Worm (Caenorhabditis elegans) whole organism, L4 larva: ENCODE data around the gene mcd-1.

Experiments
- F10B5.3 ChIP-seq: sonication (generic microtip); optimal IDR thresholded peaks from 2 replicates; lab custom pipeline; 2016; ENCODE audit warnings: mild to moderate bottlenecking, missing genetic modification characterization, missing compliant biosample characterization
- F37D6.2 ChIP-seq: sonication (generic microtip); optimal IDR thresholded peaks from 2 replicates; lab custom pipeline; 2016; ENCODE audit warnings: mild to moderate bottlenecking, missing genetic modification characterization, missing compliant biosample characterization
- F49E8.2 ChIP-seq: sonication (generic microtip); optimal IDR thresholded peaks from 2 replicates; lab custom pipeline; 2016; ENCODE audit warnings: missing compliant biosample characterization, mild to moderate bottlenecking, missing genetic modification characterization, borderline replicate concordance
- T26A8.4 ChIP-seq: fragments of 200-800 bp; sonication (Bioruptor generic); IDR thresholded peaks from 2 replicates; pipeline ENCODE4 v1.3.6; 2022; ENCODE audit warnings: missing genetic modification characterization, missing compliant biosample characterization
- ZK337.2 ChIP-seq: fragments of 200-800 bp; sonication (Bioruptor generic); IDR thresholded peaks from 2 replicates; pipeline ENCODE4 v1.3.6; 2022; ENCODE audit warnings: missing genetic modification reagents, missing genetic modification characterization, missing compliant biosample characterization
- ZK546.5 ChIP-seq, 2 experiments: sonication (generic microtip); optimal IDR thresholded peaks; 2 replicates each; lab custom pipeline; 2017; ENCODE audit warnings: missing biosample characterization in 2 of 2, missing genetic modification characterization in 2 of 2
- aly-2 ChIP-seq: sonication (generic microtip); optimal IDR thresholded peaks from 2 replicates; lab custom pipeline; 2018; ENCODE audit warnings: missing biosample characterization, missing genetic modification characterization
- ama-1 ChIP-seq: fragments of 150-350 bp; optimal IDR thresholded peaks from 2 replicates; lab custom pipeline; 2014; ENCODE audit warnings: inconsistent platforms, mixed read lengths
- arid-1 ChIP-seq: fragments of 200-800 bp; sonication (Bioruptor generic); conservative IDR thresholded peaks from 2 replicates; pipeline ENCODE4 v1.3.6; 2022; ENCODE audit warnings: missing genetic modification reagents, missing genetic modification characterization, missing compliant biosample characterization
- ceh-32 ChIP-seq: sonication (generic microtip); optimal IDR thresholded peaks from 2 replicates; lab custom pipeline; 2016; ENCODE audit warnings: mild to moderate bottlenecking, missing genetic modification characterization, missing compliant biosample characterization; ENCODE audit not compliant: poor library complexity
- ceh-82 ChIP-seq: sonication (generic microtip); optimal IDR thresholded peaks from 2 replicates; lab custom pipeline; 2017; ENCODE audit warnings: missing biosample characterization, missing genetic modification characterization
- ces-1 ChIP-seq: fragments of 150-350 bp; sonication (generic microtip); optimal IDR thresholded peaks from 4 replicates; lab custom pipeline; 2014; ENCODE audit warnings: missing biosample characterization, missing genetic modification reagents, missing genetic modification characterization
- daf-12 ChIP-seq: fragments of 150-350 bp; optimal IDR thresholded peaks from 2 replicates; lab custom pipeline; 2014; ENCODE audit warnings: missing biosample characterization, missing genetic modification reagents, missing genetic modification characterization
- daf-19 ChIP-seq: fragments of 200-800 bp; sonication (Bioruptor generic); conservative IDR thresholded peaks from 2 replicates; pipeline ENCODE4 v1.3.6; 2022; ENCODE audit warnings: missing genetic modification characterization, missing compliant biosample characterization
- daf-8 ChIP-seq: fragments of 200-800 bp; sonication (Bioruptor generic); IDR thresholded peaks from 2 replicates; pipeline ENCODE4 v1.3.6; 2022; ENCODE audit warnings: missing genetic modification characterization, missing compliant biosample characterization
- dmd-8 ChIP-seq: fragments of 200-800 bp; sonication (Bioruptor generic); IDR thresholded peaks from 2 replicates; pipeline ENCODE4 v1.3.6; 2022; ENCODE audit warnings: missing genetic modification characterization, missing compliant biosample characterization
- dmd-9 ChIP-seq: fragments of 200-800 bp; sonication (Bioruptor generic); IDR thresholded peaks from 2 replicates; pipeline ENCODE4 v1.3.6; 2022; ENCODE audit warnings: missing genetic modification reagents, missing genetic modification characterization, missing compliant biosample characterization
- dpl-1 ChIP-seq: fragments of 150-350 bp; optimal IDR thresholded peaks from 2 replicates; lab custom pipeline; 2014; ENCODE audit warnings: missing biosample characterization, missing genetic modification reagents, missing genetic modification characterization
- duxl-1 ChIP-seq: sonication (generic microtip); optimal IDR thresholded peaks from 2 replicates; lab custom pipeline; 2016; ENCODE audit warnings: mild to moderate bottlenecking, missing genetic modification characterization, moderate library complexity, missing compliant biosample characterization; ENCODE audit not compliant: poor library complexity
- fkh-10 ChIP-seq: fragments of 150-350 bp; optimal IDR thresholded peaks from 2 replicates; lab custom pipeline; 2014; ENCODE audit warnings: missing biosample characterization, missing genetic modification reagents, missing genetic modification characterization
- fos-1 ChIP-seq: fragments of 150-350 bp; optimal IDR thresholded peaks from 2 replicates; lab custom pipeline; 2014; ENCODE audit warnings: missing biosample characterization, missing genetic modification characterization
- hlh-11 ChIP-seq: fragments of 200-800 bp; sonication (Bioruptor generic); optimal IDR thresholded peaks from 2 replicates; lab custom pipeline; 2018; ENCODE audit warnings: mild to moderate bottlenecking, missing genetic modification characterization, missing compliant biosample characterization
- hmg-1.1 ChIP-seq: fragments of 200-800 bp; sonication (Bioruptor generic); IDR thresholded peaks from 2 replicates; pipeline ENCODE4 v1.3.6; 2022; ENCODE audit warnings: missing genetic modification reagents, missing genetic modification characterization, missing compliant biosample characterization
- jun-1 ChIP-seq: fragments of 150-350 bp; optimal IDR thresholded peaks from 2 replicates; lab custom pipeline; 2014; ENCODE audit warnings: missing biosample characterization, missing genetic modification reagents, missing genetic modification characterization
- lim-7 ChIP-seq: fragments of 200-800 bp; sonication (Bioruptor generic); IDR thresholded peaks from 2 replicates; pipeline ENCODE4 v1.3.6; 2022; ENCODE audit warnings: missing genetic modification characterization, missing compliant biosample characterization
- lin-1 ChIP-seq: fragments of 200-800 bp; sonication (Bioruptor generic); IDR thresholded peaks from 2 replicates; pipeline ENCODE4 v1.3.6; 2022; ENCODE audit warnings: missing genetic modification reagents, missing genetic modification characterization, missing compliant biosample characterization
- lin-29 ChIP-seq: fragments of 200-800 bp; sonication (Bioruptor generic); IDR thresholded peaks from 2 replicates; pipeline ENCODE4 v1.3.6; 2022; ENCODE audit warnings: missing genetic modification reagents, missing genetic modification characterization, missing compliant biosample characterization
- lsy-2 ChIP-seq, 2 experiments: fragments of 150-350 bp in 1 of 2; sonication (generic microtip) in 1 of 2; optimal IDR thresholded peaks; 2 replicates each; lab custom pipeline; 2014 to 2017; ENCODE audit warnings: missing biosample characterization in 2 of 2, missing genetic modification characterization in 2 of 2
- madf-5 ChIP-seq, 2 experiments: fragments of 200-800 bp; sonication (Bioruptor generic); IDR thresholded peaks; 2 replicates each; pipeline ENCODE4 v1.3.6; 2022; ENCODE audit warnings: missing compliant biosample characterization in 2 of 2, missing genetic modification characterization in 2 of 2
- mes-2 ChIP-seq: sonication (generic microtip); optimal IDR thresholded peaks from 2 replicates; lab custom pipeline; 2016; ENCODE audit warnings: missing genotype, mild to moderate bottlenecking, missing genetic modification characterization, missing compliant biosample characterization; ENCODE audit not compliant: poor library complexity, severe bottlenecking
- mxl-3 ChIP-seq: fragments of 200-800 bp; sonication (Bioruptor generic); optimal IDR thresholded peaks from 2 replicates; lab custom pipeline; 2018; ENCODE audit warnings: mild to moderate bottlenecking, missing genetic modification characterization, missing compliant biosample characterization
- nhr-10 ChIP-seq: fragments of 150-350 bp; optimal IDR thresholded peaks from 2 replicates; lab custom pipeline; 2014; ENCODE audit warnings: missing biosample characterization, missing genetic modification characterization
- nhr-11 ChIP-seq: fragments of 150-350 bp; optimal IDR thresholded peaks from 2 replicates; lab custom pipeline; 2014; ENCODE audit warnings: missing biosample characterization, missing genetic modification characterization
- nhr-28 ChIP-seq: fragments of 150-350 bp; optimal IDR thresholded peaks from 2 replicates; lab custom pipeline; 2014; ENCODE audit warnings: missing biosample characterization, missing genetic modification characterization
- nhr-41 ChIP-seq: fragments of 200-800 bp; sonication (Bioruptor generic); IDR thresholded peaks from 2 replicates; pipeline ENCODE4 v1.3.6; 2022; ENCODE audit warnings: missing genetic modification reagents, missing genetic modification characterization, missing compliant biosample characterization
- nhr-48 ChIP-seq: sonication (generic microtip); optimal IDR thresholded peaks from 2 replicates; lab custom pipeline; 2016; ENCODE audit warnings: mild to moderate bottlenecking, missing genetic modification characterization, missing compliant biosample characterization
- nhr-76 ChIP-seq: fragments of 150-350 bp; optimal IDR thresholded peaks from 2 replicates; lab custom pipeline; 2014; ENCODE audit warnings: missing biosample characterization, missing genetic modification characterization
- pha-4 ChIP-seq, 2 experiments: fragments of 150-350 bp in 1 of 2; fragments of 200-800 bp in 1 of 2; sonication (Bioruptor generic) in 1 of 2; IDR thresholded peaks in 1 of 2; optimal IDR thresholded peaks in 1 of 2; 2 replicates each; pipeline versions ENCODE4 v1.3.6 to Lab custom; 2014 to 2022; ENCODE audit warnings: missing genetic modification characterization in 2 of 2, missing genetic modification reagents in 2 of 2, missing biosample characterization in 1 of 2, missing compliant biosample characterization in 1 of 2
- php-3 ChIP-seq: fragments of 200-800 bp; sonication (Bioruptor generic); IDR thresholded peaks from 2 replicates; pipeline ENCODE4 v1.3.6; 2022; ENCODE audit warnings: missing genetic modification reagents, missing genetic modification characterization, missing compliant biosample characterization
- pqm-1 ChIP-seq: sonication (generic microtip); optimal IDR thresholded peaks from 2 replicates; lab custom pipeline; 2017; ENCODE audit warnings: missing biosample characterization, missing genetic modification characterization
- sdz-12 ChIP-seq: fragments of 200-800 bp; sonication (Bioruptor generic); optimal IDR thresholded peaks from 2 replicates; lab custom pipeline; 2018; ENCODE audit warnings: mild to moderate bottlenecking, missing genetic modification characterization, missing compliant biosample characterization
- set-16 ChIP-seq: fragments of 200-800 bp; sonication (Bioruptor generic); IDR thresholded peaks from 2 replicates; pipeline ENCODE4 v1.3.6; 2022; ENCODE audit warnings: missing genetic modification reagents, missing genetic modification characterization, missing compliant biosample characterization
- snpc-1.2 ChIP-seq: fragments of 200-800 bp; sonication (Bioruptor generic); IDR thresholded peaks from 2 replicates; pipeline ENCODE4 v1.3.6; 2022; ENCODE audit warnings: missing genetic modification reagents, missing genetic modification characterization, missing compliant biosample characterization
- spr-3 ChIP-seq: fragments of 200-800 bp; sonication (Bioruptor generic); optimal IDR thresholded peaks from 2 replicates; lab custom pipeline; 2018; ENCODE audit warnings: mild to moderate bottlenecking, missing genetic modification characterization, missing compliant biosample characterization
- unc-130 ChIP-seq: sonication (generic microtip); optimal IDR thresholded peaks from 2 replicates; lab custom pipeline; 2016; ENCODE audit warnings: missing genetic modification reagents, missing genetic modification characterization, missing compliant biosample characterization
- zfp-2 ChIP-seq: sonication (generic microtip); optimal IDR thresholded peaks from 2 replicates; lab custom pipeline; 2016; ENCODE audit warnings: mild to moderate bottlenecking, missing genetic modification characterization, missing compliant biosample characterization
- zfp-3 ChIP-seq: fragments of 200-800 bp; sonication (Bioruptor generic); conservative IDR thresholded peaks from 2 replicates; pipeline ENCODE4 v1.3.6; 2022; ENCODE audit warnings: missing genetic modification reagents, missing genetic modification characterization, missing compliant biosample characterization
- zip-2 ChIP-seq: fragments of 150-350 bp; optimal IDR thresholded peaks from 2 replicates; lab custom pipeline; 2014; ENCODE audit warnings: missing biosample characterization, missing genetic modification characterization
- ztf-7 ChIP-seq: fragments of 150-350 bp; optimal IDR thresholded peaks from 2 replicates; lab custom pipeline; 2014; ENCODE audit warnings: missing biosample characterization, missing genetic modification characterization

The mcd-1 gene

DNA sequence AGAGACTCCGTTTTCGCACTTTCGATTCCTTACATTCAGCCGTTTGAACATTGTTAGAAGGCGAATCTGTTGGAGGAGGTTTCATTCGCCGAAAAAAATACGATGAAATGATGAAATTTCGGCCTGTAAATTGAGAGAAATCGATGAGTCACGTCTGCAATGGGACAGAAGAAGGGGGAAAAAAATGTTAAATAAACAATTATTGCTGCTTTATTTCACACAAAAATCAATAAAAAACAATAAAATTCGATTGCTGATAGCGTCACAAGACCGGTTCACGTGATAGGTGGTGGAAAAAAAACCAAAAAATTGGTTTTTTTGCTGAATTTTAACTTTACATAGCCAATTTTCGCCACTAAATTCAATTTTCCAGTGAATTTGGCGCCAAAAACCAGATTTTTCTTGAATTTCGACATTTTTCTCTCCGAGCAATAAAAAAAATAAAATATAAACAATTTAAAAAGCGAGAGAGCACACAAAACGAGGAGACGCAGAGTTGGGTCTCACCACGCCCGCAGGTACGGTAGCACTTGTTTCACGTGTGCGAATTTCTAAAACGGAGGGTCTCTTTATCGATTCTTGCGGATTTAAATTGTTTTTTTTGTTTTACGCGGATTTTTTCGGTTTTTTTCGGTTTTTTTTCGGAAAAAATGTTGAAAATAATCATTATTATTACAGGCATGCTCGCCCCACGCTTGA is 16.0 kb upstream of the mcd-1 start, which contains the start of the genes cup-14 and ndub-8 (continued):
- TF ChIP-seq ZK546.5 (tag; optimal IDR thresholded peaks at IDR 0.05; lab: Kevin White, UChicago): no peak
- 0 out of 2 replicates have a peak, but pooled peaks have one; percentile 41 for TF ChIP-seq arid-1 (GFP tag; lab: Robert Waterston, UW)
- no peak for TF ChIP-seq fos-1
- no peak for TF ChIP-seq ceh-32
- no peak for TF ChIP-seq mxl-3 (GFP tag; lab: Kevin White, UChicago)
- TF ChIP-seq aly-2: no peak
- TF ChIP-seq ces-1 (GFP tag; lab: Kevin White, UChicago): peak; percentile 69
- TF ChIP-seq nhr-76 (tag; lab: Kevin White, UChicago): no peak
- no peak for TF ChIP-seq ceh-82
- no peak for TF ChIP-seq nhr-41 (GFP tag; lab: Robert Waterston, UW)
- no peak for TF ChIP-seq ZK337.2 (GFP tag; lab: Robert Waterston, UW)
- peak; percentile 87 for TF ChIP-seq fkh-10 (GFP tag; lab: Kevin White, UChicago)
- TF ChIP-seq php-3 (GFP tag; lab: Robert Waterston, UW): peak; percentile 80
- peak; percentile 50 for TF ChIP-seq spr-3 (GFP tag; lab: Kevin White, UChicago)
- TF ChIP-seq lin-1 (GFP tag; lab: Robert Waterston, UW): no peak
- no peak for TF ChIP-seq daf-19 (GFP tag; lab: Robert Waterston, UW)
- peak; percentile 82 for TF ChIP-seq T26A8.4
- TF ChIP-seq pha-4 (GFP tag; IDR thresholded peaks at IDR 0.05; lab: Robert Waterston, UW): peak; percentile 71
- TF ChIP-seq pha-4 (tag; optimal IDR thresholded peaks at IDR 0.05; lab: Kevin White, UChicago): peak; percentile 24
- no peak for TF ChIP-seq nhr-10 (tag; lab: Kevin White, UChicago)
- peak; percentile 93 for TF ChIP-seq mes-2 (tag; lab: Kevin White, UChicago)
- peak; percentile 45 for TF ChIP-seq nhr-48 (tag; lab: Kevin White, UChicago)
- no peak for TF ChIP-seq set-16 (GFP tag; lab: Robert Waterston, UW)
- TF ChIP-seq dpl-1: peak; percentile 86
- peak; percentile 42 for TF ChIP-seq nhr-11 (tag; lab: Kevin White, UChicago)
- TF ChIP-seq daf-12 (tag; lab: Kevin White, UChicago): no peak
- no peak for TF ChIP-seq ama-1 (lab: Kevin White, UChicago)
- TF ChIP-seq lim-7: no peak
- TF ChIP-seq lsy-2 (tag; optimal IDR thresholded peaks at IDR 0.05; lab: Kevin White, UChicago): peak; percentile 98 to 100
- TF ChIP-seq jun-1: peak; percentile 29
- no peak for TF ChIP-seq daf-8 (GFP tag; lab: Robert Waterston, UW)
- peak; percentile 54; the same call in 1 of the 2 replicates for TF ChIP-seq snpc-1.2 (GFP tag; lab: Robert Waterston, UW)
- TF ChIP-seq zfp-2: peak; percentile 36
- TF ChIP-seq lin-29: 0 out of 2 replicates have a peak, but pooled peaks have one; percentile 46
- no peak for TF ChIP-seq madf-5 (GFP tag; IDR thresholded peaks at IDR 0.05; lab: Robert Waterston, UW)
- TF ChIP-seq dmd-9 (GFP tag; lab: Robert Waterston, UW): no peak
- no peak for TF ChIP-seq nhr-28 (tag; lab: Kevin White, UChicago)
- no peak for TF ChIP-seq sdz-12
- peak; percentile 77 for TF ChIP-seq F49E8.2 (tag; lab: Kevin White, UChicago)
- peak; percentile 51 for TF ChIP-seq duxl-1 (tag; lab: Kevin White, UChicago)
- TF ChIP-seq ztf-7: peak; percentile 3
- no peak for TF ChIP-seq zip-2 (tag; lab: Kevin White, UChicago)
- TF ChIP-seq hlh-11 (tag; lab: Kevin White, UChicago): peak; percentile 75
- peak; percentile 15 for TF ChIP-seq F37D6.2
- TF ChIP-seq pqm-1 (tag; lab: Kevin White, UChicago): no peak
- no peak for TF ChIP-seq dmd-8 (GFP tag; lab: Robert Waterston, UW)
- TF ChIP-seq zfp-3 (GFP tag; lab: Robert Waterston, UW): peak; percentile 56; the same call in 1 of the 2 replicates
- TF ChIP-seq hmg-1.1 (GFP tag; lab: Robert Waterston, UW): peak; percentile 81
- peak; percentile 82 for TF ChIP-seq unc-130 (GFP tag; lab: Kevin White, UChicago)
- peak; percentile 62 for TF ChIP-seq F10B5.3 (tag; lab: Kevin White, UChicago)
